Fruit fly (Drosophila melanogaster): ENCODE results near the gene IPIP.

IPIP gene

dm6 chr2L:6045972-6046718 is 1.7 kb upstream of the IPIP start, which contains the start of gene Pfas (continued):
- TF ChIP-seq CG9817 (tag; optimal IDR thresholded peaks at IDR 0.05) (peak; percentile 31), chm (GFP tag; IDR thresholded peaks at IDR 0.05) (peak; percentile 38; the same call in 1 of the 2 replicates), lbe (GFP tag; optimal IDR thresholded peaks at IDR 0.05) (peak; percentile 35), HLH3B (GFP tag; IDR thresholded peaks at IDR 0.05) (no peak), slp2 (GFP tag; optimal IDR thresholded peaks at IDR 0.05) (no peak), grau (tag; optimal IDR thresholded peaks at IDR 0.05) (peak; percentile 63), Hr78 (GFP tag; optimal IDR thresholded peaks at IDR 0.05) (peak in 1 of 2 experiments; percentile 41), twi (tag; optimal IDR thresholded peaks at IDR 0.05) (no peak), MESR4 (GFP tag; optimal IDR thresholded peaks at IDR 0.05) (peak; percentile 25), CG3838 (GFP tag; optimal IDR thresholded peaks at IDR 0.05) (no peak), CG11093 (GFP tag; IDR thresholded peaks at IDR 0.05) (no peak), Doc2 (GFP tag; IDR thresholded peaks at IDR 0.05) (no peak), CG17829 (tag; optimal IDR thresholded peaks at IDR 0.05) (peak; percentile 19), gcm2 (GFP tag; optimal IDR thresholded peaks at IDR 0.05) (no peak), CG4820 (GFP tag; optimal IDR thresholded peaks at IDR 0.05) (peak; percentile 28), fd96Cb (tag; optimal IDR thresholded peaks at IDR 0.05) (no peak), PHDP (tag; optimal IDR thresholded peaks at IDR 0.05) (peak; percentile 66), bab2 (GFP tag; optimal IDR thresholded peaks at IDR 0.05) (peak; percentile 5), NC2α (GFP tag; optimal IDR thresholded peaks at IDR 0.05) (no peak), CG1792 (GFP tag; optimal IDR thresholded peaks at IDR 0.05) (peak; percentile 57), CG7357 (GFP tag; IDR thresholded peaks at IDR 0.05) (no peak), sd (tag; optimal IDR thresholded peaks at IDR 0.05) (peak; percentile 90), HHEX (GFP tag; optimal IDR thresholded peaks at IDR 0.05) (peak; percentile 27), Fer1 (GFP tag; optimal IDR thresholded peaks at IDR 0.05) (peak; percentile 72), CG32772 (GFP tag; IDR thresholded peaks at IDR 0.05) (no peak), CG12071 (GFP tag; optimal IDR thresholded peaks at IDR 0.05) (peak; percentile 31), unc-4 (GFP tag; IDR thresholded peaks at IDR 0.05; ENCODE audit: partially characterized antibody) (no peak), Lim3 (GFP tag; IDR thresholded peaks at IDR 0.05) (no peak), CG3407 (GFP tag; optimal IDR thresholded peaks at IDR 0.05) (peak; percentile 6), CG11723 (GFP tag; optimal IDR thresholded peaks at IDR 0.05) (no peak), Deaf1 (tag; optimal IDR thresholded peaks at IDR 0.05) (peak; percentile 64), CG2678 (tag; optimal IDR thresholded peaks at IDR 0.05) (peak; percentile 80), grn (GFP tag; optimal IDR thresholded peaks at IDR 0.05) (no peak), so (GFP tag; IDR thresholded peaks at IDR 0.05) (no peak), fu2 (GFP tag; optimal IDR thresholded peaks at IDR 0.05) (peak; percentile 64), odd (GFP tag; optimal IDR thresholded peaks at IDR 0.05) (no peak), maf-S (GFP tag; optimal IDR thresholded peaks at IDR 0.05) (peak; percentile 27), lilli (GFP tag; optimal IDR thresholded peaks at IDR 0.05) (peak; percentile 81), CG14860 (GFP tag; IDR thresholded peaks at IDR 0.05; ENCODE audit: partially characterized antibody) (no peak), CG42726 (GFP tag; IDR thresholded peaks at IDR 0.05; ENCODE audit: partially characterized antibody) (no peak), otp (GFP tag; IDR thresholded peaks at IDR 0.05) (no peak), CG2116 (GFP tag; optimal IDR thresholded peaks at IDR 0.05) (no peak), CG7928 (GFP tag; optimal IDR thresholded peaks at IDR 0.05) (peak; percentile 10), pum (GFP tag; optimal IDR thresholded peaks at IDR 0.05) (no peak), CG34376 (GFP tag; optimal IDR thresholded peaks at IDR 0.05) (peak; percentile 83), H15 (GFP tag; IDR thresholded peaks at IDR 0.05) (no peak), toy (GFP tag; IDR thresholded peaks at IDR 0.05) (no peak), trem (tag; optimal IDR thresholded peaks at IDR 0.05) (no peak), gcm (GFP tag; optimal IDR thresholded peaks at IDR 0.05) (no peak), Nf-YB (GFP tag; optimal IDR thresholded peaks at IDR 0.05) (no peak)
